Fruit fly (Drosophila melanogaster) whole organism, prepupa: Measurements from ENCODE around the gene CG7248.

Source experiments
- CG31627 ChIP-seq: fragments of 200-800 bp; sonication (Bioruptor generic); optimal IDR thresholded peaks from 3 replicates; lab custom pipeline; 2016; ENCODE audit warnings: missing biosample characterization, missing genetic modification characterization
- CG7368 ChIP-seq: fragments of 200-800 bp; sonication (Bioruptor generic); optimal IDR thresholded peaks from 3 replicates; lab custom pipeline; 2016; ENCODE audit warnings: missing biosample characterization, missing genetic modification characterization
- CG8632 ChIP-seq: fragments of 200-800 bp; sonication (Bioruptor generic); optimal IDR thresholded peaks from 3 replicates; lab custom pipeline; 2016; ENCODE audit warnings: missing biosample characterization, missing genetic modification characterization
- vri ChIP-seq: fragments of 200-800 bp; sonication (Bioruptor generic); optimal IDR thresholded peaks from 3 replicates; lab custom pipeline; 2016; ENCODE audit warnings: missing biosample characterization, mild to moderate bottlenecking, missing genetic modification characterization

The CG7248 gene

DNA sequence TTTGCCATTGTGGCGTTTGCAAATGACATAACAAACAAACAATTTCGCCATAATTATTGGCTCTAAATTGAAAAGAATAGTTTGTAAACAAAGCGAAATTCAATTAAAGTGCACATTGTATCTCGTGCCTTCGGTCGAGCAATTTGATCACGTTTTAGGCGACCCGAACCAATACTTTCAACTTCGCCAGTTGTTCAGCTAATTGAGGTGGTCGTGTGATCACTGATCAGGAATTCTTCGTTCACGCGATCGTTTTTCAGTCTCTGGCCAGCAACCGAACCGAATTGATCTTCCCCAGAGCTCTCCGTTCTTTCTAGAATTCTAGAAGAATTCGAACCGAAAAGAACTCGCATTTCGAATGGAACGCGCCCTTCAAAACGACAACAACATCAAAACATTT is 50.3 kb downstream of the CG7248 start:
- TF ChIP-seq CG31627 (GFP tag; lab: Kevin White, UChicago) (no peak), vri (no peak), CG8632 (GFP tag; lab: Kevin White, UChicago) (no peak), CG7368 (GFP tag; lab: Kevin White, UChicago) (no peak)
